Worm (Caenorhabditis elegans) whole organism, L4 larva: ENCODE results near the gene cho-1.

Experiments used
- F10B5.3 ChIP-seq: sonication (generic microtip); optimal IDR thresholded peaks from 2 replicates; lab custom pipeline; 2016; ENCODE audit warnings: mild to moderate bottlenecking, missing genetic modification characterization, missing compliant biosample characterization
- F37D6.2 ChIP-seq: sonication (generic microtip); optimal IDR thresholded peaks from 2 replicates; lab custom pipeline; 2016; ENCODE audit warnings: mild to moderate bottlenecking, missing genetic modification characterization, missing compliant biosample characterization
- T20F7.1 ChIP-seq: fragments of 200-800 bp; sonication (Bioruptor generic); optimal IDR thresholded peaks from 2 replicates; lab custom pipeline; 2018; ENCODE audit warnings: mild to moderate bottlenecking, missing genetic modification characterization, missing compliant biosample characterization
- T26A8.4 ChIP-seq: fragments of 200-800 bp; sonication (Bioruptor generic); IDR thresholded peaks from 2 replicates; pipeline ENCODE4 v1.3.6; 2022; ENCODE audit warnings: missing genetic modification characterization, missing compliant biosample characterization
- Y105C5A.15 ChIP-seq: fragments of 200-800 bp; sonication (Bioruptor generic); IDR thresholded peaks from 2 replicates; pipeline ENCODE4 v1.3.6; 2022; ENCODE audit warnings: missing genetic modification characterization, missing compliant biosample characterization
- Y48G9A.11 ChIP-seq: fragments of 200-800 bp; sonication (Bioruptor generic); IDR thresholded peaks from 2 replicates; pipeline ENCODE4 v1.3.6; 2022; ENCODE audit warnings: missing genetic modification reagents, missing genetic modification characterization, missing compliant biosample characterization
- Y5F2A.4 ChIP-seq: fragments of 200-800 bp; sonication (Bioruptor generic); optimal IDR thresholded peaks from 2 replicates; lab custom pipeline; 2018; ENCODE audit warnings: mild to moderate bottlenecking, missing genetic modification characterization, missing compliant biosample characterization
- Y75B8A.6 ChIP-seq: fragments of 200-800 bp; sonication (Bioruptor generic); IDR thresholded peaks from 2 replicates; pipeline ENCODE4 v1.3.6; 2022; ENCODE audit warnings: missing genetic modification reagents, missing genetic modification characterization, missing compliant biosample characterization
- arid-1 ChIP-seq: fragments of 200-800 bp; sonication (Bioruptor generic); conservative IDR thresholded peaks from 2 replicates; pipeline ENCODE4 v1.3.6; 2022; ENCODE audit warnings: missing genetic modification reagents, missing genetic modification characterization, missing compliant biosample characterization
- ceh-44 ChIP-seq: fragments of 200-800 bp; sonication (Bioruptor generic); IDR thresholded peaks from 2 replicates; pipeline ENCODE4 v1.3.6; 2022; ENCODE audit warnings: missing genetic modification reagents, missing genetic modification characterization, missing compliant biosample characterization
- ceh-62 ChIP-seq: sonication (generic microtip); optimal IDR thresholded peaks from 2 replicates; lab custom pipeline; 2017; ENCODE audit warnings: missing biosample characterization, missing genetic modification characterization
- daf-19 ChIP-seq: fragments of 200-800 bp; sonication (Bioruptor generic); conservative IDR thresholded peaks from 2 replicates; pipeline ENCODE4 v1.3.6; 2022; ENCODE audit warnings: missing genetic modification characterization, missing compliant biosample characterization
- dmd-6 ChIP-seq: fragments of 200-800 bp; sonication (Bioruptor generic); IDR thresholded peaks from 2 replicates; pipeline ENCODE4 v1.3.6; 2022; ENCODE audit warnings: missing genetic modification reagents, missing genetic modification characterization, missing compliant biosample characterization
- dmd-9 ChIP-seq: fragments of 200-800 bp; sonication (Bioruptor generic); IDR thresholded peaks from 2 replicates; pipeline ENCODE4 v1.3.6; 2022; ENCODE audit warnings: missing genetic modification reagents, missing genetic modification characterization, missing compliant biosample characterization
- dpl-1 ChIP-seq: fragments of 150-350 bp; optimal IDR thresholded peaks from 2 replicates; lab custom pipeline; 2014; ENCODE audit warnings: missing biosample characterization, missing genetic modification reagents, missing genetic modification characterization
- duxl-1 ChIP-seq: sonication (generic microtip); optimal IDR thresholded peaks from 2 replicates; lab custom pipeline; 2016; ENCODE audit warnings: mild to moderate bottlenecking, missing genetic modification characterization, moderate library complexity, missing compliant biosample characterization; ENCODE audit not compliant: poor library complexity
- egl-43 ChIP-seq: fragments of 200-800 bp; sonication (Bioruptor generic); IDR thresholded peaks from 2 replicates; pipeline ENCODE4 v1.3.6; 2022; ENCODE audit warnings: missing genetic modification reagents, missing genetic modification characterization, missing compliant biosample characterization
- fos-1 ChIP-seq: fragments of 150-350 bp; optimal IDR thresholded peaks from 2 replicates; lab custom pipeline; 2014; ENCODE audit warnings: missing biosample characterization, missing genetic modification characterization
- hif-1 ChIP-seq, 2 experiments: sonication (generic microtip); optimal IDR thresholded peaks; 2 replicates each; lab custom pipeline; 2016 to 2017; ENCODE audit warnings: missing compliant biosample characterization in 2 of 2, missing genetic modification characterization in 2 of 2, missing genetic modification reagents in 2 of 2, missing genotype in 2 of 2, mild to moderate bottlenecking in 1 of 2
- jun-1 ChIP-seq: fragments of 150-350 bp; optimal IDR thresholded peaks from 2 replicates; lab custom pipeline; 2014; ENCODE audit warnings: missing biosample characterization, missing genetic modification reagents, missing genetic modification characterization
- lim-7 ChIP-seq: fragments of 200-800 bp; sonication (Bioruptor generic); IDR thresholded peaks from 2 replicates; pipeline ENCODE4 v1.3.6; 2022; ENCODE audit warnings: missing genetic modification characterization, missing compliant biosample characterization
- lin-29 ChIP-seq: fragments of 200-800 bp; sonication (Bioruptor generic); IDR thresholded peaks from 2 replicates; pipeline ENCODE4 v1.3.6; 2022; ENCODE audit warnings: missing genetic modification reagents, missing genetic modification characterization, missing compliant biosample characterization
- lin-38 ChIP-seq: fragments of 200-800 bp; sonication (Bioruptor generic); IDR thresholded peaks from 2 replicates; pipeline ENCODE4 v1.3.6; 2022; ENCODE audit warnings: missing genetic modification reagents, missing genetic modification characterization, missing compliant biosample characterization
- lsy-2 ChIP-seq, 2 experiments: fragments of 150-350 bp in 1 of 2; sonication (generic microtip) in 1 of 2; optimal IDR thresholded peaks; 2 replicates each; lab custom pipeline; 2014 to 2017; ENCODE audit warnings: missing biosample characterization in 2 of 2, missing genetic modification characterization in 2 of 2
- madf-5 ChIP-seq, 2 experiments: fragments of 200-800 bp; sonication (Bioruptor generic); IDR thresholded peaks; 2 replicates each; pipeline ENCODE4 v1.3.6; 2022; ENCODE audit warnings: missing compliant biosample characterization in 2 of 2, missing genetic modification characterization in 2 of 2
- mes-2 ChIP-seq: sonication (generic microtip); optimal IDR thresholded peaks from 2 replicates; lab custom pipeline; 2016; ENCODE audit warnings: missing genotype, mild to moderate bottlenecking, missing genetic modification characterization, missing compliant biosample characterization; ENCODE audit not compliant: poor library complexity, severe bottlenecking
- nhr-28 ChIP-seq: fragments of 150-350 bp; optimal IDR thresholded peaks from 2 replicates; lab custom pipeline; 2014; ENCODE audit warnings: missing biosample characterization, missing genetic modification characterization
- nhr-41 ChIP-seq: fragments of 200-800 bp; sonication (Bioruptor generic); IDR thresholded peaks from 2 replicates; pipeline ENCODE4 v1.3.6; 2022; ENCODE audit warnings: missing genetic modification reagents, missing genetic modification characterization, missing compliant biosample characterization
- nhr-48 ChIP-seq: sonication (generic microtip); optimal IDR thresholded peaks from 2 replicates; lab custom pipeline; 2016; ENCODE audit warnings: mild to moderate bottlenecking, missing genetic modification characterization, missing compliant biosample characterization
- nhr-6 ChIP-seq: fragments of 150-350 bp; optimal IDR thresholded peaks from 2 replicates; lab custom pipeline; 2014; ENCODE audit warnings: missing biosample characterization, missing genetic modification characterization
- nhr-77 ChIP-seq: fragments of 150-350 bp; optimal IDR thresholded peaks from 2 replicates; lab custom pipeline; 2014; ENCODE audit warnings: missing biosample characterization, missing genetic modification characterization
- php-3 ChIP-seq: fragments of 200-800 bp; sonication (Bioruptor generic); IDR thresholded peaks from 2 replicates; pipeline ENCODE4 v1.3.6; 2022; ENCODE audit warnings: missing genetic modification reagents, missing genetic modification characterization, missing compliant biosample characterization
- sdz-12 ChIP-seq: fragments of 200-800 bp; sonication (Bioruptor generic); optimal IDR thresholded peaks from 2 replicates; lab custom pipeline; 2018; ENCODE audit warnings: mild to moderate bottlenecking, missing genetic modification characterization, missing compliant biosample characterization
- set-16 ChIP-seq: fragments of 200-800 bp; sonication (Bioruptor generic); IDR thresholded peaks from 2 replicates; pipeline ENCODE4 v1.3.6; 2022; ENCODE audit warnings: missing genetic modification reagents, missing genetic modification characterization, missing compliant biosample characterization
- skn-1 ChIP-seq: fragments of 150-350 bp; optimal IDR thresholded peaks from 2 replicates; lab custom pipeline; 2014; ENCODE audit warnings: missing biosample characterization, missing genetic modification characterization
- snpc-1.2 ChIP-seq: fragments of 200-800 bp; sonication (Bioruptor generic); IDR thresholded peaks from 2 replicates; pipeline ENCODE4 v1.3.6; 2022; ENCODE audit warnings: missing genetic modification reagents, missing genetic modification characterization, missing compliant biosample characterization
- snpc-4 ChIP-seq: fragments of 150-350 bp; optimal IDR thresholded peaks from 2 replicates; lab custom pipeline; 2014; ENCODE audit warnings: missing biosample characterization, missing genetic modification characterization
- spr-3 ChIP-seq: fragments of 200-800 bp; sonication (Bioruptor generic); optimal IDR thresholded peaks from 2 replicates; lab custom pipeline; 2018; ENCODE audit warnings: mild to moderate bottlenecking, missing genetic modification characterization, missing compliant biosample characterization
- tra-1 ChIP-seq: fragments of 200-800 bp; sonication (Bioruptor generic); IDR thresholded peaks from 2 replicates; pipeline ENCODE4 v1.3.6; 2022; ENCODE audit warnings: missing genetic modification reagents, missing genetic modification characterization, missing compliant biosample characterization
- zag-1 ChIP-seq: fragments of 150-350 bp; optimal IDR thresholded peaks from 2 replicates; lab custom pipeline; 2014; ENCODE audit warnings: missing biosample characterization, missing genetic modification characterization
- zfp-3 ChIP-seq: fragments of 200-800 bp; sonication (Bioruptor generic); conservative IDR thresholded peaks from 2 replicates; pipeline ENCODE4 v1.3.6; 2022; ENCODE audit warnings: missing genetic modification reagents, missing genetic modification characterization, missing compliant biosample characterization

The cho-1 gene

DNA sequence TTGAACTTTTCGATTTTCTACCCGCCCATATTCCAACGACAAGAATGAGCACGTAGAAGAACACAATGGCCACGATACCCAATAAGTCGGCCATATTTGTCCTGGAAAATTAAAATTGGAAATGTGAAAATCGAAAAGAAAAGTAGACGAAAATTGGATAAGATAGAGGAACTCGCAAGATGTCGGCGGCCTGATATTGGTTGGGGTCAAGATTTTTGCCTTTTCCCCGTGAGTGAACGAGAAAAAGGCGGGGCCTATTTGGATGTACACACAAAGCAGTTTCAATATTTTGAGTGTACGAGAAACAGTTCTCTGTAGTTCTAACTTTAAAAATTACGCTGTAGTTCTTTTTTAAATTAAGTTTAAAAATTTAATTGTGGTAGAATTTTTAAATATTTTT is at the start of gene cho-1:
cho-1 (minus strand) TSS at position 101 of the 400 bp plus-strand sequence.
- no peak for TF ChIP-seq T20F7.1 (GFP tag; lab: Kevin White, UChicago)
- TF ChIP-seq nhr-77 (tag; lab: Kevin White, UChicago) = no peak
- no peak for TF ChIP-seq Y5F2A.4 (GFP tag; lab: Kevin White, UChicago)
- TF ChIP-seq snpc-4 = no peak
- TF ChIP-seq nhr-6 (tag; lab: Kevin White, UChicago) = no peak
- TF ChIP-seq skn-1 (tag; lab: Kevin White, UChicago) = no peak
- TF ChIP-seq hif-1 (tag; optimal IDR thresholded peaks at IDR 0.05; lab: Kevin White, UChicago) = no peak
- no peak for TF ChIP-seq lsy-2 (tag; optimal IDR thresholded peaks at IDR 0.05; lab: Kevin White, UChicago)
- TF ChIP-seq zfp-3 = no peak
- TF ChIP-seq arid-1 = no peak
- TF ChIP-seq lin-29 (GFP tag; lab: Robert Waterston, UW) = no peak
- no peak for TF ChIP-seq nhr-41
- TF ChIP-seq ceh-44 (GFP tag; lab: Robert Waterston, UW) = no peak
- no peak for TF ChIP-seq ceh-62 (tag; lab: Kevin White, UChicago)
- no peak for TF ChIP-seq lim-7 (GFP tag; lab: Robert Waterston, UW)
- TF ChIP-seq mes-2 (tag; lab: Kevin White, UChicago) = no peak
- no peak for TF ChIP-seq T26A8.4 (GFP tag; lab: Robert Waterston, UW)
- TF ChIP-seq F37D6.2 = no peak
- no peak for TF ChIP-seq jun-1
- no peak for TF ChIP-seq sdz-12 (GFP tag; lab: Kevin White, UChicago)

DNA sequence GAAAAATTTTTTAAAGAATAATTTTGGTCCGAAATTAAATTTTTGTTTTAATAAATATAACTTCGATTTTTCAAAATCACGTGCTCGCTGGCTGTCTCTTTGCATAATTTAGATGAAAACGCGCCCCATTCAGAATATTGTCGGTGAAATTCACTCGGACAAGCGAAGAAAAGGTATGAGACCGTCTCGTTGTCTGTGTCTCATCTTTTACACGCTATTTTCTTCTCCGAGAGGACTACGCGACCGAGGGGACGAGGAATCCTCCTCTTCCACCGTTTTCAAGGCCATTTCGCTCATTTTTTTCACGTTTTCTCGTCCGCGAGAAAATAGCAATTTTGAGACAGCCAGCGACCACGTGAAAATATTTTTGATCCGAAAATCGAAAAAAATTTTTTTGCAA is 48.5 kb upstream of the cho-1 start:
- TF ChIP-seq dmd-9 (GFP tag; lab: Robert Waterston, UW) = peak; percentile 69; the same call in 1 of the 2 replicates
- 0 out of 4 replicates have a peak, but pooled peaks of 1 of the 2 experiments have one; percentile 42 for TF ChIP-seq madf-5 (GFP tag; IDR thresholded peaks at IDR 0.05; lab: Robert Waterston, UW)
- peak; percentile 64 for TF ChIP-seq lin-38
- TF ChIP-seq dmd-6 = 0 out of 2 replicates have a peak, but pooled peaks have one; percentile 19

DNA sequence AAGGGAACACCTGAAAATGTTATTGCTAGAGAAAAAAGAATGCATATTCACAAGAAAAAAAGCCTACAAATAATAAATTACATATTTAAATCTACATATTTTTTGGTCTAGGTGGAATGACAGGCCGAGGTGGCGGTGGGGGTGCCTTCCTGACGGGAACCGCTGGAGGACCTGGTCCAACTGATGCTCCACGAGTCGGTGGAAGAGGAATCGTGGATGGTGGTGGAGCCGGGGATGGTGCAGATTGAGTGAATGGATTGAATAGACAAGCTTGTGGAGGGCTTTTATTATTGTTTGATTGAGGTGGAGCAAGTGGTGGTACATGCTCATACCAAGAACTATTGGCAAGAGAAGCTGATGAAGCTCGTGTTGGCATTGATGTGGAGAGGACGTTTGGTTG is 47.4 kb upstream of the cho-1 start:
- TF ChIP-seq egl-43 (GFP tag; lab: Robert Waterston, UW) (0 out of 2 replicates have a peak, but pooled peaks have one; percentile 42), set-16 (GFP tag; lab: Robert Waterston, UW) (peak; percentile 73), jun-1 (no peak), zag-1 (tag; lab: Kevin White, UChicago) (no peak)
- TF ChIP-seq, all 104 proteins: peak for 2

DNA sequence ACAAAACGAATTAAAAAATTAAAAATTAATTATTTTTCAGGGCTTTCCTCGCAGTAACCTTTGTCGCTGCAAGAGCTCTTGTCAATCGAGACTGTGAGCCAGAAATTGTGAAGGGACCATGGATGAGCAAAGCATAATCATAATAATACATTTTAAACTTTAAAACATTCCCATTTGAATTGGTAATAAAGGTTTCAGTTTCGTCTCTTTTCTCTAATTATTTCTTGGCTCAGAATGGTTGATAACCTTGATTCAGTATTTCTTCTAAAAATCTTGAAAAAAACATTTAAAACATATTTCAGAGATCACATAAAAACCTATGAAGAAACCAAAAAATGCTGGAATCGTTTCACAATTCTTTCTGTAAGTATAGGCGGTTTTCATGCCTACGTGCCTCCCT is 44.5 kb upstream of the cho-1 start, which contains the start of gene JC8.16:
JC8.16 (plus strand) TSS at position 301 of the 400 bp plus-strand sequence.
- TF ChIP-seq nhr-41 = 0 out of 2 replicates have a peak, but pooled peaks have one; percentile 9
- TF ChIP-seq nhr-6 (tag; lab: Kevin White, UChicago) = no peak

DNA sequence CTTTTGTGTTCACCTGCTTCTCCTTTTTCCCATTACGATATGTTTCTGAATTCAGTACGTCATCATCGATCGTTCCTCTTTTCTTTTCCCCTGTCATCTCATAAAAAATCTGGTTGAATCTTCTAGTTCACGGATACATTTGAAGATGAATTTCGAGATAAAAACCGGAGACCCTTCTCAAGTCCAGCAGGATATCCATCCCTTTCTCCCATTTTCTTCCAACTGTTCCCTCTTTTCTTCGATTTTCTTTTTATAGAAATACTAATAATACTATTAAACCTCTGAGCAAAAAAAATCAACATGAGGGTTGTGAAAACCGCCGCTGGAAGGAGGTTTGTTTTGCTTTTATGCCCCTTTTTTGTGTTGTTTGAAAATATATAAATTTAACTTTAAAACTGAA is 41.5 kb upstream of the cho-1 start, which contains the start of gene bus-12:
bus-12 (plus strand) TSS at position 301 of the 400 bp plus-strand sequence.
- TF ChIP-seq nhr-28 (tag; lab: Kevin White, UChicago) (no peak), set-16 (GFP tag; lab: Robert Waterston, UW) (no peak), fos-1 (tag; lab: Kevin White, UChicago) (no peak), tra-1 (GFP tag; lab: Robert Waterston, UW) (no peak)

DNA sequence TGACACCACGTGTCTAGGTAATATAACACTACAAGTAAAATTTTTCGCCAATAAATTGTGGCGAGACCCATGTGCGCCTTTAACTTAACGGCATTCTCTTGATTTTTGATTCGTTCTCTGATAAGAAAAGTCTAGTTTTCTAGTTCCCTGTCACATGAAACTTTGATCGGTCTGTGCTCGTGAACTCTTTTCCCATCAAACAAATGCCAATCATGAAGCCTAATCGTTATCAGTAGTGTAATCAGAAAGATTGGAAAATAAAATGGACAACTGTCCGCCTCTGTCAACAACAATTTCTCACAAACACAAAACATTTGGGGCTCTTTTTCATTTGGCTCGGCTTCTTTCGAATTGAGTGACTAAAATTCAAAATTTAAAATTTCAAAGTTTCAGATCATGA is 39.5 kb upstream of the cho-1 start, which contains the start of gene ttr-45:
ttr-45 (plus strand) TSS at position 385 of the 400 bp plus-strand sequence.
- no peak for TF ChIP-seq nhr-6 (tag; lab: Kevin White, UChicago)
- no peak for TF ChIP-seq duxl-1
- no peak for TF ChIP-seq Y105C5A.15
- peak; percentile 88 for TF ChIP-seq nhr-77 (tag; lab: Kevin White, UChicago)
- TF ChIP-seq mes-2 (tag; lab: Kevin White, UChicago) = peak; percentile 1
- no peak for TF ChIP-seq snpc-1.2 (GFP tag; lab: Robert Waterston, UW)
- TF ChIP-seq dmd-6 = peak; percentile 99
- TF ChIP-seq lin-38 = peak; percentile 38
- TF ChIP-seq F10B5.3 = no peak
- peak; percentile 93 for TF ChIP-seq php-3 (GFP tag; lab: Robert Waterston, UW)
- TF ChIP-seq Y5F2A.4 (GFP tag; lab: Kevin White, UChicago) = no peak
- no peak for TF ChIP-seq daf-19 (GFP tag; lab: Robert Waterston, UW)
- no peak for TF ChIP-seq Y48G9A.11 (GFP tag; lab: Robert Waterston, UW)
- no peak for TF ChIP-seq Y75B8A.6 (GFP tag; lab: Robert Waterston, UW)
- TF ChIP-seq arid-1 = no peak
- peak; percentile 73 for TF ChIP-seq nhr-48 (tag; lab: Kevin White, UChicago)
- no peak for TF ChIP-seq dpl-1
- TF ChIP-seq spr-3 (GFP tag; lab: Kevin White, UChicago) = no peak
- TF ChIP-seq T26A8.4 (GFP tag; lab: Robert Waterston, UW) = no peak
